Fruit fly (Drosophila melanogaster): ENCODE measurements around the gene ato.

The ato gene

DNA sequence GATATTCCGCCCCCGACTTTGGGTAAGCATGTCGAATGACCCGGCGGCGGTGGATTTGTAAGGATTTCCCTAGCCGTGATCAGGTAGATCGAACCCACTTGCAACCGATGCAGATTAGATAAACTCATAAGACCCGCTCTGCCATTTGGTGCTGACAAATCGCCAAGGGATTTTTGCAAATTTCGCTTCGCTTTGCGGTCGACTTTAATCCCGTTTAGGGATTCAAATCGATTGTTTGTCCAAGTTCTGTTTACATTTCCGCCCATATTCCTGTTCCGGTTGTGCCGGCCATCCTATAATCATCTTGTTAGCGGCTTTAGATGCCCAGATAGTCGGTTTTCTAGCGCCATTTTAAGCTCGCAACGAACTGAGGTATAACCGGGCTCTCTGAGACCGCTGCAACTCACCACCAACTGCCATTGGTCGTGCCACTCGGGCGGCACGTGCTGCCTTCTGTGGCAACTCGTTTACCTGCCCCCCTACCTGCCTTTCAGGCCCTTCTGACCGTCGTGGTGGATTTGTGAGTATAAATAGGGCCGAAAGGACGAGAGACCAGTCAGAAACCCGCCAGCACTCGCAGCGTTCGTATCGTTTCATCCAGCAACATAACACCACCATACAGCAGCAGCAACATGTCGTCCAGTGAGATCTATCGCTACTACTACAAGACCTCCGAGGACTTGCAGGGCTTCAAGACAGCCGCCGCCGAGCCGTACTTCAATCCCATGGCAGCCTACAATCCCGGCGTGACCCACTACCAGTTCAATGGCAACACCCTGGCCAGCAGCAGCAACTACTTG is at the start of gene ato:
Gene ato, plus strand, starts transcription at position 559 of the 800 bp plus-strand sequence.
- no peak for TF ChIP-seq topi (GFP tag; optimal IDR thresholded peaks at IDR 0.05)
- peak in 1 of 2 experiments; percentile 5 for TF ChIP-seq ss (GFP tag; optimal IDR thresholded peaks at IDR 0.05)
- TF ChIP-seq Blimp-1 (GFP tag; optimal IDR thresholded peaks at IDR 0.05), result no peak
- no peak for TF ChIP-seq salr (GFP tag; optimal IDR thresholded peaks at IDR 0.05)
- no peak for TF ChIP-seq eg (GFP tag; IDR thresholded peaks at IDR 0.05)
- 0 out of 3 replicates have a peak, but pooled peaks have one; percentile 18 for TF ChIP-seq CG6163 (GFP tag; IDR thresholded peaks at IDR 0.05)

DNA sequence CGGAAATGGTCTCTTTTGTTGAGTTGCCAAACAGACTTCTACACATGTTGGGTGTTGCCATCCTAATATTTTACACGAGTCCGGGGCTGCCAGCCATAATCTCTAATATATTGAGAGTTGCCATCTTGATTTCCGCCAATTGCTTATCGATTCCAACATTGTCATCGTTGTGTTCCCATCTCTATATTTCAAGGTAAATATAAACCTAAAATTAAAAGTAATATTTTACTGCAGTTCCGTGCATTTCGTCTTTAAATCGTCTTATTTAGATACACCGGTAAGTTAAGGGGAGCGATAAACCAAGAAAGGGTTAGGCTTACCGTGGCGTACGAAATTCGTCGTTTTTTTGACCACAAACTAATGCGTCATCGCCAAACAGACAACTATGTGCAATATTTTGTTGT is 44.5 kb upstream of the ato start, which contains the start of gene PolI:
Gene PolI, plus strand, starts transcription at position 138 of the 404 bp plus-strand sequence.
- TF ChIP-seq OdsH (GFP tag; optimal IDR thresholded peaks at IDR 0.05), result no peak
- TF ChIP-seq Smox (GFP tag; optimal IDR thresholded peaks at IDR 0.05), result peak; percentile 16
- TF ChIP-seq Met (GFP tag; optimal IDR thresholded peaks at IDR 0.05), result no peak
- no peak for TF ChIP-seq CG4318 (GFP tag; optimal IDR thresholded peaks at IDR 0.05)
- TF ChIP-seq CG3032 (tag; optimal IDR thresholded peaks at IDR 0.05), result peak; percentile 2
- no peak for TF ChIP-seq svp (GFP tag)
- no peak for TF ChIP-seq CG8319 (GFP tag; optimal IDR thresholded peaks at IDR 0.05)
- peak; percentile 51 for TF ChIP-seq Eip78C (GFP tag)
- TF ChIP-seq fkh (GFP tag; optimal IDR thresholded peaks at IDR 0.05), result peak; percentile 75
- no peak for TF ChIP-seq CG6808 (GFP tag; optimal IDR thresholded peaks at IDR 0.05)
- TF ChIP-seq CG10631 (GFP tag; optimal IDR thresholded peaks at IDR 0.05), result no peak
- TF ChIP-seq Sox14 (GFP tag; optimal IDR thresholded peaks at IDR 0.05), result peak; percentile 36
- TF ChIP-seq topi (GFP tag; optimal IDR thresholded peaks at IDR 0.05), result no peak
- TF ChIP-seq net (GFP tag; optimal IDR thresholded peaks at IDR 0.05), result no peak
- TF ChIP-seq CG11294 (GFP tag; IDR thresholded peaks at IDR 0.05), result no peak
- no peak for TF ChIP-seq CG6276 (GFP tag; optimal IDR thresholded peaks at IDR 0.05)
- TF ChIP-seq Hr4 (GFP tag; optimal IDR thresholded peaks at IDR 0.05), result no peak
- TF ChIP-seq Gug (GFP tag; IDR thresholded peaks at IDR 0.05), result no peak
- TF ChIP-seq cyc (GFP tag; optimal IDR thresholded peaks at IDR 0.05), result peak; percentile 10
- TF ChIP-seq Eip93F (GFP tag; optimal IDR thresholded peaks at IDR 0.05), result peak; percentile 2
- no peak for TF ChIP-seq lz (GFP tag; optimal IDR thresholded peaks at IDR 0.05)

- TF ChIP-seq OdsH (GFP tag; optimal IDR thresholded peaks at IDR 0.05) (peak; percentile 64), CG6808 (GFP tag; optimal IDR thresholded peaks at IDR 0.05) (no peak), Lpt (GFP tag; optimal IDR thresholded peaks at IDR 0.05) (peak; percentile 74), dsx (GFP tag; optimal IDR thresholded peaks at IDR 0.05; ENCODE audit: poor library complexity, severe bottlenecking) (no peak), achi (GFP tag; optimal IDR thresholded peaks at IDR 0.05) (peak; percentile 73), CG6854 (GFP tag; optimal IDR thresholded peaks at IDR 0.05) (no peak), vri (GFP tag; optimal IDR thresholded peaks at IDR 0.05) (no peak), CG4318 (GFP tag; optimal IDR thresholded peaks at IDR 0.05) (peak; percentile 67), CG6163 (GFP tag; IDR thresholded peaks at IDR 0.05) (peak; percentile 60; the same call in 2 of the 3 replicates), CG3919 (GFP tag; optimal IDR thresholded peaks at IDR 0.05) (no peak), esn (GFP tag; optimal IDR thresholded peaks at IDR 0.05) (peak; percentile 63), Sox102F (GFP tag; optimal IDR thresholded peaks at IDR 0.05) (peak; percentile 44), spab (GFP tag; optimal IDR thresholded peaks at IDR 0.05) (no peak), dac (GFP tag; optimal IDR thresholded peaks at IDR 0.05) (peak; percentile 65), Sox14 (GFP tag; optimal IDR thresholded peaks at IDR 0.05) (peak; percentile 27), Hr38 (GFP tag; optimal IDR thresholded peaks at IDR 0.05) (no peak), Eip93F (GFP tag; optimal IDR thresholded peaks at IDR 0.05) (no peak), Hr39 (GFP tag; optimal IDR thresholded peaks at IDR 0.05) (peak; percentile 41), CG31627 (GFP tag; optimal IDR thresholded peaks at IDR 0.05) (peak; percentile 43), CG6792 (GFP tag; optimal IDR thresholded peaks at IDR 0.05) (peak; percentile 17), Eip75B (GFP tag; optimal IDR thresholded peaks at IDR 0.05) (peak; percentile 38), CG32006 (GFP tag; optimal IDR thresholded peaks at IDR 0.05) (peak; percentile 90), Hr4 (GFP tag; optimal IDR thresholded peaks at IDR 0.05) (peak; percentile 90), CG11294 (GFP tag; IDR thresholded peaks at IDR 0.05) (0 out of 2 replicates have a peak, but pooled peaks have one; percentile 43), ss (GFP tag; optimal IDR thresholded peaks at IDR 0.05) (no peak), CG34406 (GFP tag; optimal IDR thresholded peaks at IDR 0.05) (peak; percentile 53), CG8119 (GFP tag; IDR thresholded peaks at IDR 0.05) (peak; percentile 90), svp (GFP tag) (no peak), Ets21C (GFP tag; optimal IDR thresholded peaks at IDR 0.05) (no peak), CG6276 (GFP tag; optimal IDR thresholded peaks at IDR 0.05) (no peak), CG10669 (GFP tag; optimal IDR thresholded peaks at IDR 0.05) (no peak)
Observed at dm6 chr3R:8233864-8234263, 44.0 kb upstream of the ato start.

Data from whole organism, prepupa.